Fruit fly (Drosophila melanogaster): ENCODE results near the gene CG31106.

Gene CG31106

dm6 chr3R:25177429-25177828 lies 38.7 kb upstream of the CG31106 start:
- TF ChIP-seq CrebA (GFP tag; optimal IDR thresholded peaks at IDR 0.05; ENCODE audit: borderline replicate concordance): no peak
- no peak for TF ChIP-seq sage (GFP tag; optimal IDR thresholded peaks at IDR 0.05)
- no peak for TF ChIP-seq h (GFP tag; optimal IDR thresholded peaks at IDR 0.05)
- no peak for TF ChIP-seq rgr (GFP tag; optimal IDR thresholded peaks at IDR 0.05)
- no peak for TF ChIP-seq Hr83 (GFP tag; optimal IDR thresholded peaks at IDR 0.05; ENCODE audit: poor library complexity, severe bottlenecking)
- TF ChIP-seq OdsH (GFP tag; optimal IDR thresholded peaks at IDR 0.05): no peak
- no peak for TF ChIP-seq HLH106 (tag; optimal IDR thresholded peaks at IDR 0.05)
- no peak for TF ChIP-seq Rel (GFP tag; optimal IDR thresholded peaks at IDR 0.05)
- TF ChIP-seq Rel (tag; optimal IDR thresholded peaks at IDR 0.05): no peak

- TF ChIP-seq woc (GFP tag; optimal IDR thresholded peaks at IDR 0.05) (peak; percentile 51), br (GFP tag; optimal IDR thresholded peaks at IDR 0.05) (peak; percentile 83), Hnf4 (GFP tag; optimal IDR thresholded peaks at IDR 0.05) (peak; percentile 75), Mio (GFP tag; optimal IDR thresholded peaks at IDR 0.05) (no peak), usp (GFP tag; optimal IDR thresholded peaks at IDR 0.05) (no peak), rgr (GFP tag; optimal IDR thresholded peaks at IDR 0.05) (peak; percentile 90), Vsx2 (GFP tag; optimal IDR thresholded peaks at IDR 0.05; ENCODE audit: partially characterized antibody) (no peak), CrebA (GFP tag; optimal IDR thresholded peaks at IDR 0.05; ENCODE audit: borderline replicate concordance) (no peak), OdsH (GFP tag; optimal IDR thresholded peaks at IDR 0.05) (peak; percentile 89), ey (GFP tag; optimal IDR thresholded peaks at IDR 0.05) (peak; percentile 90), Dif (GFP tag; optimal IDR thresholded peaks at IDR 0.05; ENCODE audit: partially characterized antibody) (no peak), foxo (GFP tag; optimal IDR thresholded peaks at IDR 0.05) (peak in 1 of 2 experiments; percentile 80), sage (GFP tag; optimal IDR thresholded peaks at IDR 0.05) (peak; percentile 22), jim (GFP tag; optimal IDR thresholded peaks at IDR 0.05) (no peak), CG9705 (GFP tag; optimal IDR thresholded peaks at IDR 0.05) (peak; percentile 42), brk (GFP tag; optimal IDR thresholded peaks at IDR 0.05) (peak; percentile 86), sv (GFP tag; optimal IDR thresholded peaks at IDR 0.05) (peak; percentile 46), Sp1 (GFP tag; optimal IDR thresholded peaks at IDR 0.05) (peak; percentile 86), psq (GFP tag; optimal IDR thresholded peaks at IDR 0.05) (peak; percentile 81), fru (GFP tag; optimal IDR thresholded peaks at IDR 0.05) (peak; percentile 68), HLH106 (tag; optimal IDR thresholded peaks at IDR 0.05) (peak; percentile 85), dmrt93B (GFP tag; optimal IDR thresholded peaks at IDR 0.05) (peak; percentile 48), Rel (GFP tag; optimal IDR thresholded peaks at IDR 0.05) (no peak), Rel (tag; optimal IDR thresholded peaks at IDR 0.05) (peak; percentile 38), h (GFP tag; optimal IDR thresholded peaks at IDR 0.05) (peak; percentile 69)
Measured at dm6 chr3R:25178521-25178920, 37.6 kb upstream of the CG31106 start.

- TF ChIP-seq h (GFP tag; optimal IDR thresholded peaks at IDR 0.05) (no peak), usp (GFP tag; optimal IDR thresholded peaks at IDR 0.05) (no peak), Hr83 (GFP tag; optimal IDR thresholded peaks at IDR 0.05; ENCODE audit: poor library complexity, severe bottlenecking) (no peak), CrebA (GFP tag; optimal IDR thresholded peaks at IDR 0.05; ENCODE audit: borderline replicate concordance) (no peak), Hnf4 (GFP tag; optimal IDR thresholded peaks at IDR 0.05) (no peak), Vsx2 (GFP tag; optimal IDR thresholded peaks at IDR 0.05; ENCODE audit: partially characterized antibody) (no peak), Hr78 (GFP tag; optimal IDR thresholded peaks at IDR 0.05) (no peak), HLH106 (tag; optimal IDR thresholded peaks at IDR 0.05) (no peak), CG9705 (GFP tag; optimal IDR thresholded peaks at IDR 0.05) (no peak), dsf (GFP tag; optimal IDR thresholded peaks at IDR 0.05; ENCODE audit: borderline replicate concordance) (no peak), Mio (GFP tag; optimal IDR thresholded peaks at IDR 0.05) (no peak), brk (GFP tag; optimal IDR thresholded peaks at IDR 0.05) (no peak), Abd-B (GFP tag; optimal IDR thresholded peaks at IDR 0.05) (no peak), Sp1 (GFP tag; optimal IDR thresholded peaks at IDR 0.05) (no peak), CG32264 (GFP tag; optimal IDR thresholded peaks at IDR 0.05) (no peak), N (GFP tag; optimal IDR thresholded peaks at IDR 0.05) (no peak), br (GFP tag; optimal IDR thresholded peaks at IDR 0.05) (no peak), Myc (optimal IDR thresholded peaks at IDR 0.05) (no peak)
Measured at dm6 chr3R:25181424-25181823, 34.7 kb upstream of the CG31106 start.
